Worm (Caenorhabditis elegans) whole organism, midembryonic: ENCODE data around the gene C03B1.2.

ENCODE experiments used
- T22C8.4 ChIP-seq: fragments of 200-800 bp; sonication (Bioruptor generic); IDR thresholded peaks from 2 replicates; pipeline ENCODE4 v1.3.6; 2022; ENCODE audit warnings: missing genetic modification characterization, missing compliant biosample characterization
- cog-1 ChIP-seq: sonication (generic microtip); optimal IDR thresholded peaks from 2 replicates; lab custom pipeline; 2016; ENCODE audit warnings: missing genetic modification characterization, missing compliant biosample characterization
- flt-1 ChIP-seq: fragments of 200-800 bp; sonication (Bioruptor generic); IDR thresholded peaks from 2 replicates; pipeline ENCODE4 v1.3.6; 2022; ENCODE audit warnings: missing genetic modification characterization, missing compliant biosample characterization
- klf-2 ChIP-seq: fragments of 200-800 bp; sonication (Bioruptor generic); conservative IDR thresholded peaks from 2 replicates; pipeline ENCODE4 v1.3.6; 2022; ENCODE audit warnings: missing genetic modification reagents, missing genetic modification characterization, missing compliant biosample characterization
- med-1 ChIP-seq: sonication (generic microtip); optimal IDR thresholded peaks from 2 replicates; lab custom pipeline; 2017; ENCODE audit warnings: missing genetic modification characterization, mild to moderate bottlenecking, missing compliant biosample characterization, antibody characterized with exemption, missing genetic modification reagents; ENCODE audit not compliant: insufficient read depth
- ref-1 ChIP-seq: fragments of 200-800 bp; sonication (Bioruptor generic); conservative IDR thresholded peaks from 2 replicates; pipeline ENCODE4 v1.3.6; 2022; ENCODE audit warnings: missing genetic modification reagents, missing genetic modification characterization, missing compliant biosample characterization
- tab-1 ChIP-seq: fragments of 200-800 bp; sonication (Bioruptor generic); IDR thresholded peaks from 2 replicates; pipeline ENCODE4 v1.3.6; 2022; ENCODE audit warnings: missing genetic modification characterization, missing compliant biosample characterization
- ztf-23 ChIP-seq: fragments of 200-800 bp; sonication (Bioruptor generic); IDR thresholded peaks from 2 replicates; pipeline ENCODE4 v1.3.6; 2022; ENCODE audit warnings: missing genetic modification reagents, missing genetic modification characterization, missing compliant biosample characterization
- ztf-29 ChIP-seq: fragments of 200-800 bp; sonication (Bioruptor generic); IDR thresholded peaks from 2 replicates; pipeline ENCODE4 v1.3.6; 2022; ENCODE audit warnings: missing genetic modification reagents, missing genetic modification characterization, missing compliant biosample characterization

The C03B1.2 gene

ce11 chrX:6338446-6338845 is 31.4 kb upstream of the C03B1.2 start:
- TF ChIP-seq ztf-29 = no peak
- no peak for TF ChIP-seq flt-1
- TF ChIP-seq T22C8.4 (GFP tag; lab: Robert Waterston, UW) = no peak
- TF ChIP-seq med-1 (GFP tag; lab: Kevin White, UChicago) = no peak
- no peak for TF ChIP-seq ref-1 (GFP tag; lab: Robert Waterston, UW)

- no peak for TF ChIP-seq ztf-23 (GFP tag; lab: Robert Waterston, UW)
- no peak for TF ChIP-seq T22C8.4 (GFP tag; lab: Robert Waterston, UW)
Measured at ce11 chrX:6341513-6341912, 28.3 kb upstream of the C03B1.2 start, which contains the start of gene C03B1.7. TSS of gene C03B1.7 (plus strand) at chrX:6341813.

ce11 chrX:6345785-6346184 is 24.0 kb upstream of the C03B1.2 start:
- TF ChIP-seq flt-1 (no peak), med-1 (GFP tag; lab: Kevin White, UChicago) (no peak), ztf-29 (no peak), ztf-23 (GFP tag; lab: Robert Waterston, UW) (no peak), cog-1 (tag; lab: Kevin White, UChicago) (no peak), tab-1 (GFP tag; lab: Robert Waterston, UW) (no peak), T22C8.4 (GFP tag; lab: Robert Waterston, UW) (no peak), klf-2 (no peak), ref-1 (GFP tag; lab: Robert Waterston, UW) (no peak)

- no peak for TF ChIP-seq ztf-23 (GFP tag; lab: Robert Waterston, UW)
- TF ChIP-seq cog-1 (tag; lab: Kevin White, UChicago) = no peak
- TF ChIP-seq ref-1 (GFP tag; lab: Robert Waterston, UW) = no peak
- no peak for TF ChIP-seq flt-1
- TF ChIP-seq tab-1 (GFP tag; lab: Robert Waterston, UW) = no peak
- no peak for TF ChIP-seq T22C8.4 (GFP tag; lab: Robert Waterston, UW)
- no peak for TF ChIP-seq ztf-29
- no peak for TF ChIP-seq med-1 (GFP tag; lab: Kevin White, UChicago)
- no peak for TF ChIP-seq klf-2
Measured at ce11 chrX:6347013-6347412, 22.8 kb upstream of the C03B1.2 start, which contains the start of gene C03B1.9. TSS of gene C03B1.9 (minus strand) at chrX:6347113.

ce11 chrX:6350016-6350415 is 19.8 kb upstream of the C03B1.2 start, which contains the start of gene C03B1.6:
TSS of gene C03B1.6 (plus strand) at chrX:6350316.
- no peak for TF ChIP-seq tab-1 (GFP tag; lab: Robert Waterston, UW)
- no peak for TF ChIP-seq flt-1
- no peak for TF ChIP-seq T22C8.4 (GFP tag; lab: Robert Waterston, UW)
- no peak for TF ChIP-seq klf-2
- TF ChIP-seq ztf-23 (GFP tag; lab: Robert Waterston, UW) = no peak
- TF ChIP-seq ref-1 (GFP tag; lab: Robert Waterston, UW) = no peak
- TF ChIP-seq cog-1 (tag; lab: Kevin White, UChicago) = no peak
- TF ChIP-seq ztf-29 = no peak
- no peak for TF ChIP-seq med-1 (GFP tag; lab: Kevin White, UChicago)

ce11 chrX:6353763-6354162 is 16.1 kb upstream of the C03B1.2 start:
- TF ChIP-seq ref-1 (GFP tag; lab: Robert Waterston, UW) = no peak

ce11 chrX:6355030-6355635 is 14.7 kb upstream of the C03B1.2 start, which contains the start of gene C03B1.5:
TSS of gene C03B1.5 (plus strand) at chrX:6355585.
- no peak for TF ChIP-seq flt-1
- TF ChIP-seq cog-1 (tag; lab: Kevin White, UChicago) = no peak
- TF ChIP-seq tab-1 (GFP tag; lab: Robert Waterston, UW) = no peak
- no peak for TF ChIP-seq ztf-23 (GFP tag; lab: Robert Waterston, UW)
- TF ChIP-seq ztf-29 = no peak
- no peak for TF ChIP-seq klf-2
- no peak for TF ChIP-seq T22C8.4 (GFP tag; lab: Robert Waterston, UW)
- no peak for TF ChIP-seq ref-1 (GFP tag; lab: Robert Waterston, UW)
- no peak for TF ChIP-seq med-1 (GFP tag; lab: Kevin White, UChicago)

- TF ChIP-seq cog-1 (tag; lab: Kevin White, UChicago) (no peak), med-1 (GFP tag; lab: Kevin White, UChicago) (no peak), klf-2 (no peak), ref-1 (GFP tag; lab: Robert Waterston, UW) (no peak), tab-1 (GFP tag; lab: Robert Waterston, UW) (no peak), ztf-23 (GFP tag; lab: Robert Waterston, UW) (no peak), flt-1 (no peak), ztf-29 (no peak), T22C8.4 (GFP tag; lab: Robert Waterston, UW) (no peak)
Measured at ce11 chrX:6357772-6358171, 12.0 kb upstream of the C03B1.2 start, which contains the start of gene C03B1.10. TSS of gene C03B1.10 (minus strand) at chrX:6357872.

- TF ChIP-seq med-1 (GFP tag; lab: Kevin White, UChicago) (no peak), flt-1 (no peak), cog-1 (tag; lab: Kevin White, UChicago) (no peak), ref-1 (GFP tag; lab: Robert Waterston, UW) (no peak), ztf-29 (no peak), tab-1 (GFP tag; lab: Robert Waterston, UW) (no peak), ztf-23 (GFP tag; lab: Robert Waterston, UW) (no peak), klf-2 (no peak), T22C8.4 (GFP tag; lab: Robert Waterston, UW) (no peak)
Measured at ce11 chrX:6360077-6360476, 9.7 kb upstream of the C03B1.2 start.

- TF ChIP-seq tab-1 (GFP tag; lab: Robert Waterston, UW) (no peak), med-1 (GFP tag; lab: Kevin White, UChicago) (no peak), ztf-23 (GFP tag; lab: Robert Waterston, UW) (no peak), flt-1 (no peak), ztf-29 (no peak), klf-2 (no peak), ref-1 (GFP tag; lab: Robert Waterston, UW) (no peak), cog-1 (tag; lab: Kevin White, UChicago) (no peak), T22C8.4 (GFP tag; lab: Robert Waterston, UW) (no peak)
Measured at ce11 chrX:6360658-6361057, 9.2 kb upstream of the C03B1.2 start, which contains the start of gene C03B1.14. TSS of gene C03B1.14 (minus strand) at chrX:6360758.
